Worm (Caenorhabditis elegans) whole organism, L3 larva: ENCODE results near the gene K12H4.6.

Experiments used
- R02D3.7 ChIP-seq: fragments of 150-350 bp; optimal IDR thresholded peaks from 2 replicates; lab custom pipeline; 2014; ENCODE audit warnings: missing biosample characterization, missing genetic modification characterization
- aly-2 ChIP-seq: fragments of 150-350 bp; optimal IDR thresholded peaks from 2 replicates; lab custom pipeline; 2014; ENCODE audit warnings: missing biosample characterization, missing genetic modification characterization
- elt-1 ChIP-seq: fragments of 150-350 bp; optimal IDR thresholded peaks from 2 replicates; lab custom pipeline; 2014; ENCODE audit warnings: missing biosample characterization, missing genetic modification characterization
- elt-3 ChIP-seq, 3 experiments: fragments of 150-350 bp in 1 of 3; sonication (generic microtip) in 2 of 3; optimal IDR thresholded peaks; 2 replicates in 2 of 3; 4 replicates in 1 of 3; lab custom pipeline; 2014 to 2017; ENCODE audit warnings: missing biosample characterization in 3 of 3, missing genetic modification characterization in 3 of 3
- nhr-12 ChIP-seq: fragments of 150-350 bp; optimal IDR thresholded peaks from 2 replicates; lab custom pipeline; 2014; ENCODE audit warnings: missing biosample characterization, missing genetic modification characterization
- nhr-28 ChIP-seq: fragments of 150-350 bp; optimal IDR thresholded peaks from 2 replicates; lab custom pipeline; 2014; ENCODE audit warnings: missing biosample characterization, missing genetic modification characterization
- skn-1 ChIP-seq: fragments of 150-350 bp; optimal IDR thresholded peaks from 2 replicates; lab custom pipeline; 2014; ENCODE audit warnings: missing biosample characterization, missing genetic modification characterization
- unc-39 ChIP-seq: sonication (generic microtip); optimal IDR thresholded peaks from 4 replicates; lab custom pipeline; 2017; ENCODE audit warnings: missing biosample characterization, missing genetic modification characterization
- unc-62 ChIP-seq: fragments of 150-350 bp; sonication (generic microtip); optimal IDR thresholded peaks from 4 replicates; lab custom pipeline; 2014; ENCODE audit warnings: missing biosample characterization, missing genetic modification reagents, missing genetic modification characterization
- zag-1 ChIP-seq: fragments of 150-350 bp; optimal IDR thresholded peaks from 2 replicates; lab custom pipeline; 2014; ENCODE audit warnings: missing biosample characterization, missing genetic modification characterization

- no peak for TF ChIP-seq skn-1 (tag; lab: Kevin White, UChicago)
- no peak for TF ChIP-seq aly-2 (tag; lab: Kevin White, UChicago)
- no peak for TF ChIP-seq nhr-28 (tag; lab: Kevin White, UChicago)
- no peak for TF ChIP-seq unc-62 (GFP tag; lab: Kevin White, UChicago)
- TF ChIP-seq zag-1 = no peak
- no peak for TF ChIP-seq nhr-12 (tag; lab: Kevin White, UChicago)
- TF ChIP-seq unc-39 (tag; lab: Kevin White, UChicago) = no peak
- no peak for TF ChIP-seq elt-1 (tag; lab: Kevin White, UChicago)
- no peak for TF ChIP-seq R02D3.7 (tag; lab: Kevin White, UChicago)
- TF ChIP-seq elt-3 (tag; optimal IDR thresholded peaks at IDR 0.05; lab: Kevin White, UChicago) = no peak
These were observed 26.5 kb upstream of the K12H4.6 start for ce11 chrIII:8069206-8069605.
